Worm (Caenorhabditis elegans) whole organism, midembryonic: ENCODE data around the gene C47E12.12.

Experiments
- klf-2 ChIP-seq: fragments of 200-800 bp; sonication (Bioruptor generic); conservative IDR thresholded peaks from 2 replicates; pipeline ENCODE4 v1.3.6; 2022; ENCODE audit warnings: missing genetic modification reagents, missing genetic modification characterization, missing compliant biosample characterization
- ztf-23 ChIP-seq: fragments of 200-800 bp; sonication (Bioruptor generic); IDR thresholded peaks from 2 replicates; pipeline ENCODE4 v1.3.6; 2022; ENCODE audit warnings: missing genetic modification reagents, missing genetic modification characterization, missing compliant biosample characterization
- ztf-29 ChIP-seq: fragments of 200-800 bp; sonication (Bioruptor generic); IDR thresholded peaks from 2 replicates; pipeline ENCODE4 v1.3.6; 2022; ENCODE audit warnings: missing genetic modification reagents, missing genetic modification characterization, missing compliant biosample characterization

DNA sequence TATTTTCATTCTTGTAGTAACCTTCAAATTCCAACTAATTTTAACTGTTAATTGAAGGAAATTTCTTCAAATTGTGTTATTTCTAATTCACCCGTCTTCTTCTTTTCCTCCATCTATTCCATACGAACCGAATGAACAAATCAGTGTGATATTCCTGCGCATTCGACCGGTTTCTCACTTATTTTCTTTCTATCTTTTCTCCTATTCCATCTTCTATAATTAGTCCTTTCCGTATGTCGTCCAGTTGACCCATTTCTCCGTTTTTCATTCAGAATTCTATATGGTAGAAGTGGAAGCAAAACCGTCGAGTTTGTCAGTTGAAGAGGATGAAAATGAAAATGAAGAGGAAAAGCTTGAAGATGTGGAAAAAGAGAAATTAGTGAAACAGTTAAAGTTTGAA lies 37.0 kb upstream of the C47E12.12 start, which contains the start of gene magu-4:
- TF ChIP-seq klf-2 (GFP tag; lab: Robert Waterston, UW) (no peak), ztf-23 (no peak), ztf-29 (GFP tag; lab: Robert Waterston, UW) (no peak)
